5 worm cellular contexts compared by ENCODE assay signal in genomic region chrIV:8188421-8189112, ce11.
TF ChIP-seq lines count a peak whose summit lies in the region.

No protein-coding gene starts in this region.

TF ChIP-seq in whole organism, L1 larva, 84 proteins besides CTCF, POLR2A, EP300 and RAD21:
- TF ChIP-seq nhr-85 (tag; lab: Kevin White, UChicago), result peak; percentile 15
- TF ChIP-seq F16B12.6 (tag; optimal IDR thresholded peaks at IDR 0.05; lab: Kevin White, UChicago), result no peak

TF ChIP-seq in whole organism, L4 larva, 104 proteins besides CTCF, POLR2A, EP300 and RAD21:
- TF ChIP-seq unc-62 (GFP tag; optimal IDR thresholded peaks at IDR 0.05 in 1 of 2; lab: Kevin White, UChicago) (peak in 1 of 2 experiments; percentile 98), unc-62 (tag; optimal IDR thresholded peaks at IDR 0.05; lab: Kevin White, UChicago) (no peak), nhr-48 (tag; optimal IDR thresholded peaks at IDR 0.05; lab: Kevin White, UChicago) (no peak), arid-1 (GFP tag; conservative IDR thresholded peaks at IDR 0.05; lab: Robert Waterston, UW) (0 out of 2 replicates have a peak, but pooled peaks have one; percentile 17), lin-13 (GFP tag; optimal IDR thresholded peaks at IDR 0.05; lab: Kevin White, UChicago) (no peak), Y105C5A.15 (GFP tag; IDR thresholded peaks at IDR 0.05; lab: Robert Waterston, UW) (peak; percentile 7; the same call in 1 of the 2 replicates), ceh-82 (tag; optimal IDR thresholded peaks at IDR 0.05; lab: Kevin White, UChicago) (no peak), nhr-28 (tag; optimal IDR thresholded peaks at IDR 0.05; lab: Kevin White, UChicago) (no peak), snpc-4 (tag; optimal IDR thresholded peaks at IDR 0.05; lab: Kevin White, UChicago) (no peak), aha-1 (tag; lab: Kevin White, UChicago) (peak; percentile 58)

TF ChIP-seq in whole organism, early embryonic, 17 proteins besides CTCF, POLR2A, EP300 and RAD21:
- TF ChIP-seq hmbx-1 (tag; optimal IDR thresholded peaks at IDR 0.05; lab: Kevin White, UChicago) (no peak), hmg-4 (GFP tag; optimal IDR thresholded peaks at IDR 0.05; lab: Kevin White, UChicago) (no peak), F13C5.2 (tag; optimal IDR thresholded peaks at IDR 0.05; lab: Kevin White, UChicago) (no peak), pes-1 (GFP tag; IDR thresholded peaks at IDR 0.05; lab: Robert Waterston, UW) (0 out of 2 replicates have a peak, but pooled peaks have one; percentile 30), scrt-1 (GFP tag; IDR thresholded peaks at IDR 0.05; lab: Robert Waterston, UW) (no peak), ets-7 (tag; optimal IDR thresholded peaks at IDR 0.05; lab: Kevin White, UChicago) (no peak)

TF ChIP-seq in whole organism, late embryonic, 69 proteins besides CTCF, POLR2A, EP300 and RAD21:
- TF ChIP-seq ama-1 (optimal IDR thresholded peaks at IDR 0.05; lab: Kevin White, UChicago) (peak; percentile 57), madf-2 (tag; optimal IDR thresholded peaks at IDR 0.05; lab: Kevin White, UChicago) (no peak)

TF ChIP-seq in whole organism, young adult, 124 proteins besides CTCF, POLR2A, EP300 and RAD21:
- peak; percentile 73 for TF ChIP-seq B0336.3 (GFP tag; IDR thresholded peaks at IDR 0.05; lab: Robert Waterston, UW)
- TF ChIP-seq hrde-1 (tag; optimal IDR thresholded peaks at IDR 0.05; lab: Kevin White, UChicago; ENCODE audit: borderline replicate concordance), result peak; percentile 65
- 0 out of 2 replicates have a peak, but pooled peaks have one; percentile 64 for TF ChIP-seq Y56A3A.18 (GFP tag; IDR thresholded peaks at IDR 0.05; lab: Robert Waterston, UW)
- no peak for TF ChIP-seq mel-28 (tag; optimal IDR thresholded peaks at IDR 0.05; lab: Kevin White, UChicago; ENCODE audit: borderline replicate concordance)
- TF ChIP-seq mxl-1 (tag; optimal IDR thresholded peaks at IDR 0.05; lab: Kevin White, UChicago), result no peak
- TF ChIP-seq Y53G8AR.9 (GFP tag; conservative IDR thresholded peaks at IDR 0.05; lab: Robert Waterston, UW), result 0 out of 2 replicates have a peak, but pooled peaks have one; percentile 37
- TF ChIP-seq akir-1 (GFP tag; optimal IDR thresholded peaks at IDR 0.05; lab: Kevin White, UChicago), result no peak
- TF ChIP-seq cebp-1 (GFP tag; IDR thresholded peaks at IDR 0.05; lab: Robert Waterston, UW), result no peak
- peak; percentile 21 for TF ChIP-seq cebp-1 (tag; optimal IDR thresholded peaks at IDR 0.05; lab: Kevin White, UChicago)
- TF ChIP-seq him-1 (tag; optimal IDR thresholded peaks at IDR 0.05; lab: Kevin White, UChicago), result peak; percentile 100
- TF ChIP-seq hsf-1 (GFP tag; IDR thresholded peaks at IDR 0.05; lab: Robert Waterston, UW), result peak; percentile 43
- TF ChIP-seq ceh-79 (tag; optimal IDR thresholded peaks at IDR 0.05; lab: Kevin White, UChicago), result peak; percentile 60
- TF ChIP-seq snpc-1.3 (tag; optimal IDR thresholded peaks at IDR 0.05; lab: Kevin White, UChicago; ENCODE audit: insufficient read depth), result peak; percentile 9
- TF ChIP-seq dpl-1 (GFP tag; optimal IDR thresholded peaks at IDR 0.05; lab: Kevin White, UChicago), result no peak
- peak; percentile 4 for TF ChIP-seq tlf-1 (GFP tag; optimal IDR thresholded peaks at IDR 0.05; lab: Kevin White, UChicago)
- TF ChIP-seq egl-44 (GFP tag; IDR thresholded peaks at IDR 0.05; lab: Robert Waterston, UW), result no peak
- peak; percentile 32; the same call in 1 of the 2 replicates for TF ChIP-seq Y79H2A.3 (GFP tag; conservative IDR thresholded peaks at IDR 0.05; lab: Robert Waterston, UW)
- no peak for TF ChIP-seq somi-1 (GFP tag; optimal IDR thresholded peaks at IDR 0.05; lab: Kevin White, UChicago)
- TF ChIP-seq attf-5 (GFP tag; optimal IDR thresholded peaks at IDR 0.05; lab: Kevin White, UChicago), result peak; percentile 1
- no peak for TF ChIP-seq ama-1 (optimal IDR thresholded peaks at IDR 0.05; lab: Kevin White, UChicago)
- peak in 1 of 2 experiments; percentile 74 for TF ChIP-seq ama-1 (GFP tag; optimal IDR thresholded peaks at IDR 0.05; lab: Kevin White, UChicago)
- no peak for TF ChIP-seq ekl-4 (GFP tag; IDR thresholded peaks at IDR 0.05; lab: Robert Waterston, UW)
- TF ChIP-seq xnd-1 (tag; optimal IDR thresholded peaks at IDR 0.05; lab: Kevin White, UChicago), result peak; percentile 8
- peak; percentile 8 for TF ChIP-seq F49E8.2 (tag; optimal IDR thresholded peaks at IDR 0.05; lab: Kevin White, UChicago; ENCODE audit: insufficient read depth)
- peak; percentile 31 for TF ChIP-seq athp-1 (tag; optimal IDR thresholded peaks at IDR 0.05; lab: Kevin White, UChicago)
- peak; percentile 4 for TF ChIP-seq lsl-1 (GFP tag; optimal IDR thresholded peaks at IDR 0.05; lab: Kevin White, UChicago)
- peak; percentile 17; the same call in 1 of the 2 replicates for TF ChIP-seq hmg-1.2 (GFP tag; IDR thresholded peaks at IDR 0.05; lab: Robert Waterston, UW)
